Worm (Caenorhabditis elegans) whole organism, L1 larva: Measurements from ENCODE around the gene F28A10.5.

Experiments
- aha-1 ChIP-seq: fragments of 150-350 bp; optimal IDR thresholded peaks from 2 replicates; lab custom pipeline; 2014; ENCODE audit warnings: missing biosample characterization, missing genetic modification characterization
- elt-3 ChIP-seq, 6 experiments: fragments of 150-350 bp in 1 of 6; sonication (generic microtip); optimal IDR thresholded peaks; 2 replicates each; lab custom pipeline; 2017 to 2018; ENCODE audit warnings: missing biosample characterization in 6 of 6, missing genetic modification characterization in 6 of 6, inconsistent platforms in 1 of 6
- snpc-4 ChIP-seq: fragments of 150-350 bp; optimal IDR thresholded peaks from 2 replicates; lab custom pipeline; 2014; ENCODE audit warnings: missing biosample characterization, missing genetic modification characterization

ce11 chrII:866801-867200 lies 16.3 kb upstream of the F28A10.5 start, which contains the start of gene Y46B2A.3:
- no peak for TF ChIP-seq aha-1 (tag; lab: Kevin White, UChicago)
- TF ChIP-seq elt-3 (tag; optimal IDR thresholded peaks at IDR 0.05; lab: Kevin White, UChicago) = no peak
- TF ChIP-seq snpc-4 = no peak
